In genomic region chr3R:24162774-24163555, dm6 we compare ENCODE assay signal across 2 fruit fly cellular contexts.
A peak's percentile ranks its signal among the peaks of the same experiment; 100 is the strongest.
TF ChIP-seq lines count a peak whose summit lies in the region.

Gene mRpS24 (minus strand): TSS chr3R:24163545.

- no peak for TF ChIP-seq CTCF in whole organism, embryonic (GFP tag; optimal IDR thresholded peaks at IDR 0.05; lab: Kevin White, UChicago)

TF ChIP-seq in whole organism, adult, 20 proteins besides CTCF, POLR2A, EP300 and RAD21:
- TF ChIP-seq bab1 (GFP tag; optimal IDR thresholded peaks at IDR 0.05; lab: Kevin White, UChicago) (no peak), tj (GFP tag; optimal IDR thresholded peaks at IDR 0.05; lab: Kevin White, UChicago) (no peak), toe (GFP tag; optimal IDR thresholded peaks at IDR 0.05; lab: Kevin White, UChicago) (no peak), CG7045 (GFP tag; optimal IDR thresholded peaks at IDR 0.05; lab: Kevin White, UChicago) (no peak), Mnt (GFP tag; optimal IDR thresholded peaks at IDR 0.05; lab: Kevin White, UChicago) (peak; percentile 36), CG1620 (GFP tag; optimal IDR thresholded peaks at IDR 0.05; lab: Kevin White, UChicago) (no peak)

TF ChIP-seq in whole organism, embryonic, 481 proteins besides CTCF, POLR2A, EP300 and RAD21:
- TF ChIP-seq CG15269 (tag; optimal IDR thresholded peaks at IDR 0.05; lab: Kevin White, UChicago) (no peak), CG8765 (GFP tag; IDR thresholded peaks at IDR 0.05; lab: Robert Waterston, UW) (no peak), YL-1 (GFP tag; optimal IDR thresholded peaks at IDR 0.05; lab: Kevin White, UChicago) (peak; percentile 32), MESR4 (GFP tag; optimal IDR thresholded peaks at IDR 0.05; lab: Kevin White, UChicago) (peak; percentile 52), MBD-R2 (GFP tag; IDR thresholded peaks at IDR 0.05; lab: Robert Waterston, UW) (peak; percentile 67), dpn (GFP tag; optimal IDR thresholded peaks at IDR 0.05; lab: Kevin White, UChicago) (no peak), Pdp1 (GFP tag; optimal IDR thresholded peaks at IDR 0.05; lab: Kevin White, UChicago) (peak in 1 of 2 experiments; percentile 97), schlank (tag; optimal IDR thresholded peaks at IDR 0.05; lab: Kevin White, UChicago) (no peak), crp (GFP tag; optimal IDR thresholded peaks at IDR 0.05; lab: Kevin White, UChicago) (peak in 1 of 2 experiments; percentile 88), Drgx (GFP tag; IDR thresholded peaks at IDR 0.05; lab: Robert Waterston, UW) (no peak), aop (GFP tag; IDR thresholded peaks at IDR 0.05; lab: Robert Waterston, UW) (no peak), GATAe (GFP tag; conservative IDR thresholded peaks at IDR 0.05; lab: Robert Waterston, UW) (no peak), Usf (GFP tag; optimal IDR thresholded peaks at IDR 0.05; lab: Kevin White, UChicago) (no peak), CG14441 (GFP tag; IDR thresholded peaks at IDR 0.05; lab: Robert Waterston, UW) (no peak), sna (GFP tag; IDR thresholded peaks at IDR 0.05; lab: Robert Waterston, UW; ENCODE audit: partially characterized antibody) (peak; percentile 72), bigmax (GFP tag; optimal IDR thresholded peaks at IDR 0.05; lab: Kevin White, UChicago) (peak; percentile 60), hbn (GFP tag; IDR thresholded peaks at IDR 0.05; lab: Robert Waterston, UW; ENCODE audit: partially characterized antibody) (0 out of 2 replicates have a peak, but pooled peaks have one; percentile 58), fd3F (GFP tag; optimal IDR thresholded peaks at IDR 0.05; lab: Kevin White, UChicago) (no peak), CG10321 (GFP tag; IDR thresholded peaks at IDR 0.05; lab: Robert Waterston, UW) (no peak), ham (GFP tag; IDR thresholded peaks at IDR 0.05; lab: Robert Waterston, UW) (no peak), CG11560 (tag; IDR thresholded peaks at IDR 0.05; lab: Robert Waterston, UW) (no peak), CG13123 (GFP tag; optimal IDR thresholded peaks at IDR 0.05; lab: Kevin White, UChicago) (no peak), CG34422 (GFP tag; IDR thresholded peaks at IDR 0.05; lab: Robert Waterston, UW) (peak; percentile 51; the same call in 1 of the 3 replicates), zfh2 (GFP tag; optimal IDR thresholded peaks at IDR 0.05; lab: Kevin White, UChicago) (no peak), CG9932 (GFP tag; IDR thresholded peaks at IDR 0.05; lab: Robert Waterston, UW) (no peak), CG12942 (GFP tag; optimal IDR thresholded peaks at IDR 0.05; lab: Kevin White, UChicago) (no peak), Elba2 (GFP tag; optimal IDR thresholded peaks at IDR 0.05; lab: Kevin White, UChicago) (peak; percentile 94), pzg (GFP tag; optimal IDR thresholded peaks at IDR 0.05; lab: Kevin White, UChicago) (no peak), Ssrp (tag; optimal IDR thresholded peaks at IDR 0.05; lab: Kevin White, UChicago) (no peak), fd96Cb (tag; optimal IDR thresholded peaks at IDR 0.05; lab: Kevin White, UChicago) (no peak), zf30C (GFP tag; optimal IDR thresholded peaks at IDR 0.05; lab: Kevin White, UChicago) (no peak), ewg (GFP tag; optimal IDR thresholded peaks at IDR 0.05; lab: Kevin White, UChicago) (no peak)
